Worm (Caenorhabditis elegans) whole organism, L4 larva: ENCODE results near the gene bath-37.

ENCODE experiments used
- F26F4.8 ChIP-seq: fragments of 200-800 bp; sonication (Bioruptor generic); conservative IDR thresholded peaks from 2 replicates; pipeline ENCODE4 v1.3.6; 2022; ENCODE audit warnings: missing genetic modification characterization, missing compliant biosample characterization
- F37D6.2 ChIP-seq: sonication (generic microtip); optimal IDR thresholded peaks from 2 replicates; lab custom pipeline; 2016; ENCODE audit warnings: mild to moderate bottlenecking, missing genetic modification characterization, missing compliant biosample characterization
- F44E2.7 ChIP-seq: fragments of 200-800 bp; sonication (Bioruptor generic); IDR thresholded peaks from 2 replicates; pipeline ENCODE4 v2.1.2; 2022; ENCODE audit warnings: missing genetic modification characterization, missing compliant biosample characterization
- R02D3.7 ChIP-seq: fragments of 150-350 bp; sonication (generic microtip); optimal IDR thresholded peaks from 3 replicates; lab custom pipeline; 2014; ENCODE audit warnings: missing biosample characterization, missing genetic modification characterization
- T20F7.1 ChIP-seq: fragments of 200-800 bp; sonication (Bioruptor generic); optimal IDR thresholded peaks from 2 replicates; lab custom pipeline; 2018; ENCODE audit warnings: mild to moderate bottlenecking, missing genetic modification characterization, missing compliant biosample characterization
- Y105C5A.15 ChIP-seq: fragments of 200-800 bp; sonication (Bioruptor generic); IDR thresholded peaks from 2 replicates; pipeline ENCODE4 v1.3.6; 2022; ENCODE audit warnings: missing genetic modification characterization, missing compliant biosample characterization
- ZK337.2 ChIP-seq: fragments of 200-800 bp; sonication (Bioruptor generic); IDR thresholded peaks from 2 replicates; pipeline ENCODE4 v1.3.6; 2022; ENCODE audit warnings: missing genetic modification reagents, missing genetic modification characterization, missing compliant biosample characterization
- ZK546.5 ChIP-seq, 2 experiments: sonication (generic microtip); optimal IDR thresholded peaks; 2 replicates each; lab custom pipeline; 2017; ENCODE audit warnings: missing biosample characterization in 2 of 2, missing genetic modification characterization in 2 of 2
- aha-1 ChIP-seq: fragments of 150-350 bp; peaks from one replicate; lab custom pipeline; 2014; ENCODE audit warnings: missing biosample characterization, missing genetic modification characterization
- arid-1 ChIP-seq: fragments of 200-800 bp; sonication (Bioruptor generic); conservative IDR thresholded peaks from 2 replicates; pipeline ENCODE4 v1.3.6; 2022; ENCODE audit warnings: missing genetic modification reagents, missing genetic modification characterization, missing compliant biosample characterization
- ceh-28 ChIP-seq: fragments of 150-350 bp; optimal IDR thresholded peaks from 2 replicates; lab custom pipeline; 2014; ENCODE audit warnings: missing biosample characterization, missing genetic modification reagents, missing genetic modification characterization
- ceh-62 ChIP-seq: sonication (generic microtip); optimal IDR thresholded peaks from 2 replicates; lab custom pipeline; 2017; ENCODE audit warnings: missing biosample characterization, missing genetic modification characterization
- cey-2 ChIP-seq: sonication (generic microtip); optimal IDR thresholded peaks from 3 replicates; lab custom pipeline; 2017; ENCODE audit warnings: missing genetic modification characterization, mild to moderate bottlenecking, missing compliant biosample characterization, antibody characterized with exemption, borderline replicate concordance; ENCODE audit not compliant: insufficient read depth
- daf-19 ChIP-seq: fragments of 200-800 bp; sonication (Bioruptor generic); conservative IDR thresholded peaks from 2 replicates; pipeline ENCODE4 v1.3.6; 2022; ENCODE audit warnings: missing genetic modification characterization, missing compliant biosample characterization
- dmd-6 ChIP-seq: fragments of 200-800 bp; sonication (Bioruptor generic); IDR thresholded peaks from 2 replicates; pipeline ENCODE4 v1.3.6; 2022; ENCODE audit warnings: missing genetic modification reagents, missing genetic modification characterization, missing compliant biosample characterization
- duxl-1 ChIP-seq: sonication (generic microtip); optimal IDR thresholded peaks from 2 replicates; lab custom pipeline; 2016; ENCODE audit warnings: mild to moderate bottlenecking, missing genetic modification characterization, moderate library complexity, missing compliant biosample characterization; ENCODE audit not compliant: poor library complexity
- dve-1 ChIP-seq: sonication (generic microtip); optimal IDR thresholded peaks from 2 replicates; lab custom pipeline; 2017; ENCODE audit warnings: antibody characterized with exemption, mild to moderate bottlenecking, missing genetic modification characterization, missing compliant biosample characterization; ENCODE audit not compliant: insufficient read depth
- fkh-10 ChIP-seq: fragments of 150-350 bp; optimal IDR thresholded peaks from 2 replicates; lab custom pipeline; 2014; ENCODE audit warnings: missing biosample characterization, missing genetic modification reagents, missing genetic modification characterization
- fos-1 ChIP-seq: fragments of 150-350 bp; optimal IDR thresholded peaks from 2 replicates; lab custom pipeline; 2014; ENCODE audit warnings: missing biosample characterization, missing genetic modification characterization
- hif-1 ChIP-seq, 2 experiments: sonication (generic microtip); optimal IDR thresholded peaks; 2 replicates each; lab custom pipeline; 2016 to 2017; ENCODE audit warnings: missing compliant biosample characterization in 2 of 2, missing genetic modification characterization in 2 of 2, missing genetic modification reagents in 2 of 2, missing genotype in 2 of 2, mild to moderate bottlenecking in 1 of 2
- hlh-11 ChIP-seq: fragments of 200-800 bp; sonication (Bioruptor generic); optimal IDR thresholded peaks from 2 replicates; lab custom pipeline; 2018; ENCODE audit warnings: mild to moderate bottlenecking, missing genetic modification characterization, missing compliant biosample characterization
- hmg-1.1 ChIP-seq: fragments of 200-800 bp; sonication (Bioruptor generic); IDR thresholded peaks from 2 replicates; pipeline ENCODE4 v1.3.6; 2022; ENCODE audit warnings: missing genetic modification reagents, missing genetic modification characterization, missing compliant biosample characterization
- jun-1 ChIP-seq: fragments of 150-350 bp; optimal IDR thresholded peaks from 2 replicates; lab custom pipeline; 2014; ENCODE audit warnings: missing biosample characterization, missing genetic modification reagents, missing genetic modification characterization
- lin-1 ChIP-seq: fragments of 200-800 bp; sonication (Bioruptor generic); IDR thresholded peaks from 2 replicates; pipeline ENCODE4 v1.3.6; 2022; ENCODE audit warnings: missing genetic modification reagents, missing genetic modification characterization, missing compliant biosample characterization
- lsy-2 ChIP-seq, 2 experiments: fragments of 150-350 bp in 1 of 2; sonication (generic microtip) in 1 of 2; optimal IDR thresholded peaks; 2 replicates each; lab custom pipeline; 2014 to 2017; ENCODE audit warnings: missing biosample characterization in 2 of 2, missing genetic modification characterization in 2 of 2
- madf-5 ChIP-seq, 2 experiments: fragments of 200-800 bp; sonication (Bioruptor generic); IDR thresholded peaks; 2 replicates each; pipeline ENCODE4 v1.3.6; 2022; ENCODE audit warnings: missing compliant biosample characterization in 2 of 2, missing genetic modification characterization in 2 of 2
- mdt-29 ChIP-seq: fragments of 200-800 bp; sonication (Bioruptor generic); IDR thresholded peaks from 2 replicates; pipeline ENCODE4 v1.3.6; 2022; ENCODE audit warnings: missing genetic modification reagents, missing genetic modification characterization, missing compliant biosample characterization
- mes-2 ChIP-seq: sonication (generic microtip); optimal IDR thresholded peaks from 2 replicates; lab custom pipeline; 2016; ENCODE audit warnings: missing genotype, mild to moderate bottlenecking, missing genetic modification characterization, missing compliant biosample characterization; ENCODE audit not compliant: poor library complexity, severe bottlenecking
- mxl-2 ChIP-seq: fragments of 200-800 bp; sonication (Bioruptor generic); conservative IDR thresholded peaks from 2 replicates; pipeline ENCODE4 v1.3.6; 2022; ENCODE audit warnings: missing genetic modification reagents, missing genetic modification characterization, missing compliant biosample characterization
- nhr-102 ChIP-seq: sonication (generic microtip); optimal IDR thresholded peaks from 2 replicates; lab custom pipeline; 2016; ENCODE audit warnings: mild to moderate bottlenecking, missing genetic modification characterization, moderate library complexity, missing compliant biosample characterization
- nhr-111 ChIP-seq: fragments of 200-800 bp; sonication (Bioruptor generic); optimal IDR thresholded peaks from 2 replicates; lab custom pipeline; 2018; ENCODE audit warnings: mild to moderate bottlenecking, missing genetic modification characterization, missing compliant biosample characterization
- nhr-25 ChIP-seq: sonication (generic microtip); optimal IDR thresholded peaks from 2 replicates; lab custom pipeline; 2017; ENCODE audit warnings: missing genetic modification characterization, mild to moderate bottlenecking, missing compliant biosample characterization, antibody characterized with exemption, moderate library complexity, borderline replicate concordance; ENCODE audit not compliant: insufficient read depth
- nhr-6 ChIP-seq: fragments of 150-350 bp; optimal IDR thresholded peaks from 2 replicates; lab custom pipeline; 2014; ENCODE audit warnings: missing biosample characterization, missing genetic modification characterization
- nhr-76 ChIP-seq: fragments of 150-350 bp; optimal IDR thresholded peaks from 2 replicates; lab custom pipeline; 2014; ENCODE audit warnings: missing biosample characterization, missing genetic modification characterization
- nhr-77 ChIP-seq: fragments of 150-350 bp; optimal IDR thresholded peaks from 2 replicates; lab custom pipeline; 2014; ENCODE audit warnings: missing biosample characterization, missing genetic modification characterization
- php-3 ChIP-seq: fragments of 200-800 bp; sonication (Bioruptor generic); IDR thresholded peaks from 2 replicates; pipeline ENCODE4 v1.3.6; 2022; ENCODE audit warnings: missing genetic modification reagents, missing genetic modification characterization, missing compliant biosample characterization
- pqm-1 ChIP-seq: sonication (generic microtip); optimal IDR thresholded peaks from 2 replicates; lab custom pipeline; 2017; ENCODE audit warnings: missing biosample characterization, missing genetic modification characterization
- saeg-2 ChIP-seq: fragments of 200-800 bp; sonication (Bioruptor generic); IDR thresholded peaks from 2 replicates; pipeline ENCODE4 v1.3.6; 2022; ENCODE audit warnings: missing genetic modification reagents, missing genetic modification characterization, missing compliant biosample characterization
- sdz-12 ChIP-seq: fragments of 200-800 bp; sonication (Bioruptor generic); optimal IDR thresholded peaks from 2 replicates; lab custom pipeline; 2018; ENCODE audit warnings: mild to moderate bottlenecking, missing genetic modification characterization, missing compliant biosample characterization
- set-16 ChIP-seq: fragments of 200-800 bp; sonication (Bioruptor generic); IDR thresholded peaks from 2 replicates; pipeline ENCODE4 v1.3.6; 2022; ENCODE audit warnings: missing genetic modification reagents, missing genetic modification characterization, missing compliant biosample characterization
- snpc-1.2 ChIP-seq: fragments of 200-800 bp; sonication (Bioruptor generic); IDR thresholded peaks from 2 replicates; pipeline ENCODE4 v1.3.6; 2022; ENCODE audit warnings: missing genetic modification reagents, missing genetic modification characterization, missing compliant biosample characterization
- spr-3 ChIP-seq: fragments of 200-800 bp; sonication (Bioruptor generic); optimal IDR thresholded peaks from 2 replicates; lab custom pipeline; 2018; ENCODE audit warnings: mild to moderate bottlenecking, missing genetic modification characterization, missing compliant biosample characterization
- tra-1 ChIP-seq: fragments of 200-800 bp; sonication (Bioruptor generic); IDR thresholded peaks from 2 replicates; pipeline ENCODE4 v1.3.6; 2022; ENCODE audit warnings: missing genetic modification reagents, missing genetic modification characterization, missing compliant biosample characterization
- unc-130 ChIP-seq: sonication (generic microtip); optimal IDR thresholded peaks from 2 replicates; lab custom pipeline; 2016; ENCODE audit warnings: missing genetic modification reagents, missing genetic modification characterization, missing compliant biosample characterization
- unc-62 ChIP-seq, 3 experiments: fragments of 150-350 bp in 1 of 3; sonication (generic microtip); optimal IDR thresholded peaks in 2 of 3; peaks in 1 of 3; 1 replicate in 1 of 3; 2 replicates in 2 of 3; lab custom pipeline; 2014 to 2017; ENCODE audit warnings: missing biosample characterization in 3 of 3, missing genetic modification characterization in 3 of 3, missing genetic modification reagents in 3 of 3, missing genotype in 1 of 3
- zip-2 ChIP-seq: fragments of 150-350 bp; optimal IDR thresholded peaks from 2 replicates; lab custom pipeline; 2014; ENCODE audit warnings: missing biosample characterization, missing genetic modification characterization
- ztf-11 ChIP-seq: fragments of 150-350 bp; optimal IDR thresholded peaks from 2 replicates; lab custom pipeline; 2014; ENCODE audit warnings: missing biosample characterization, missing genetic modification characterization

Gene bath-37

ce11 chrIV:12031003-12031402 lies 37.7 kb upstream of the bath-37 start, which contains the start of the genes T12G3.6 and mrpl-51:
Gene T12G3.6 (minus strand): TSS chrIV:12031271.
Gene mrpl-51 (plus strand): TSS chrIV:12031324.
- TF ChIP-seq F37D6.2 (no peak), ztf-11 (tag; lab: Kevin White, UChicago) (no peak), aha-1 (peak; percentile 38), madf-5 (GFP tag; IDR thresholded peaks at IDR 0.05; lab: Robert Waterston, UW) (no peak), mes-2 (no peak), fos-1 (tag; lab: Kevin White, UChicago) (no peak), dve-1 (tag; lab: Kevin White, UChicago) (no peak), unc-62 (GFP tag; optimal IDR thresholded peaks at IDR 0.05 in 1 of 2; lab: Kevin White, UChicago) (peak in 1 of 2 experiments; percentile 63), unc-62 (tag; optimal IDR thresholded peaks at IDR 0.05; lab: Kevin White, UChicago) (no peak)

ce11 chrIV:12032383-12032782 lies 36.3 kb upstream of the bath-37 start:
- TF ChIP-seq ZK337.2 (GFP tag; lab: Robert Waterston, UW) = no peak
- no peak for TF ChIP-seq ztf-11 (tag; lab: Kevin White, UChicago)
- TF ChIP-seq mdt-29 = peak; percentile 88
- TF ChIP-seq hmg-1.1 (GFP tag; lab: Robert Waterston, UW) = peak; percentile 93
- TF ChIP-seq snpc-1.2 = no peak
- no peak for TF ChIP-seq Y105C5A.15 (GFP tag; lab: Robert Waterston, UW)
- peak; percentile 86 for TF ChIP-seq jun-1 (tag; lab: Kevin White, UChicago)
- TF ChIP-seq F26F4.8 (GFP tag; lab: Robert Waterston, UW) = no peak
- peak; percentile 28 for TF ChIP-seq nhr-25 (tag; lab: Kevin White, UChicago)
- TF ChIP-seq ceh-28 (tag; lab: Kevin White, UChicago) = peak; percentile 85
- peak; percentile 29 for TF ChIP-seq duxl-1 (tag; lab: Kevin White, UChicago)
- TF ChIP-seq spr-3 (GFP tag; lab: Kevin White, UChicago) = no peak
- no peak for TF ChIP-seq daf-19 (GFP tag; lab: Robert Waterston, UW)
- peak; percentile 77 for TF ChIP-seq php-3 (GFP tag; lab: Robert Waterston, UW)
- TF ChIP-seq R02D3.7 (tag; lab: Kevin White, UChicago) = no peak
- TF ChIP-seq unc-130 (GFP tag; lab: Kevin White, UChicago) = peak; percentile 22
- TF ChIP-seq set-16 (GFP tag; lab: Robert Waterston, UW) = peak; percentile 62
- TF ChIP-seq lsy-2 (tag; optimal IDR thresholded peaks at IDR 0.05; lab: Kevin White, UChicago) = peak; percentile 84 to 90
- peak; percentile 49 for TF ChIP-seq sdz-12 (GFP tag; lab: Kevin White, UChicago)
- TF ChIP-seq ceh-62 (tag; lab: Kevin White, UChicago) = no peak
- TF ChIP-seq tra-1 (GFP tag; lab: Robert Waterston, UW) = peak; percentile 84; the same call in 1 of the 2 replicates
- no peak for TF ChIP-seq madf-5 (GFP tag; IDR thresholded peaks at IDR 0.05; lab: Robert Waterston, UW)
- no peak for TF ChIP-seq arid-1
- TF ChIP-seq nhr-102 = peak; percentile 87
- TF ChIP-seq saeg-2 (GFP tag; lab: Robert Waterston, UW) = peak; percentile 66
- TF ChIP-seq aha-1 = peak; percentile 95
- no peak for TF ChIP-seq fkh-10 (GFP tag; lab: Kevin White, UChicago)
- TF ChIP-seq T20F7.1 (GFP tag; lab: Kevin White, UChicago) = peak; percentile 81
- no peak for TF ChIP-seq mxl-2 (GFP tag; lab: Robert Waterston, UW)
- peak; percentile 66 for TF ChIP-seq nhr-6 (tag; lab: Kevin White, UChicago)
- TF ChIP-seq lin-1 (GFP tag; lab: Robert Waterston, UW) = peak; percentile 48; the same call in 1 of the 2 replicates
- TF ChIP-seq dve-1 (tag; lab: Kevin White, UChicago) = peak; percentile 96
- peak; percentile 79 for TF ChIP-seq nhr-77 (tag; lab: Kevin White, UChicago)
- TF ChIP-seq cey-2 (tag; lab: Kevin White, UChicago) = peak; percentile 33
- peak in 1 of 2 experiments; percentile 48 for TF ChIP-seq ZK546.5 (tag; optimal IDR thresholded peaks at IDR 0.05; lab: Kevin White, UChicago)
- TF ChIP-seq hif-1 (tag; optimal IDR thresholded peaks at IDR 0.05; lab: Kevin White, UChicago) = peak in 1 of 2 experiments; percentile 79
- peak; percentile 95 for TF ChIP-seq pqm-1 (tag; lab: Kevin White, UChicago)
- TF ChIP-seq nhr-111 (GFP tag; lab: Kevin White, UChicago) = peak; percentile 24
- no peak for TF ChIP-seq nhr-76
- no peak for TF ChIP-seq F44E2.7 (GFP tag; lab: Robert Waterston, UW)
- TF ChIP-seq hlh-11 (tag; lab: Kevin White, UChicago) = peak; percentile 100
- peak; percentile 99 for TF ChIP-seq dmd-6 (GFP tag; lab: Robert Waterston, UW)
- TF ChIP-seq zip-2 (tag; lab: Kevin White, UChicago) = peak; percentile 65
